Fruit fly (Drosophila melanogaster): Measurements from ENCODE around the gene ro.

ro gene

dm6 chr3R:26886283-26886689 lies 5.3 kb upstream of the ro start (continued):
- TF ChIP-seq CG33213 (GFP tag; optimal IDR thresholded peaks at IDR 0.05), result no peak
- TF ChIP-seq CG15601 (tag; optimal IDR thresholded peaks at IDR 0.05), result peak; percentile 83
- no peak for TF ChIP-seq CG9797 (GFP tag; optimal IDR thresholded peaks at IDR 0.05)
- no peak for TF ChIP-seq CG11398 (GFP tag; optimal IDR thresholded peaks at IDR 0.05)
- TF ChIP-seq D (optimal IDR thresholded peaks at IDR 0.05), result no peak
- TF ChIP-seq D (GFP tag; optimal IDR thresholded peaks at IDR 0.05), result peak; percentile 82
- peak; percentile 52 for TF ChIP-seq caup (GFP tag; optimal IDR thresholded peaks at IDR 0.05; ENCODE audit: severe bottlenecking)
- TF ChIP-seq Myb (GFP tag; optimal IDR thresholded peaks at IDR 0.05), result no peak
- TF ChIP-seq CG7987 (GFP tag; optimal IDR thresholded peaks at IDR 0.05), result peak; percentile 0
- TF ChIP-seq CG7928 (GFP tag; optimal IDR thresholded peaks at IDR 0.05), result no peak
- TF ChIP-seq CG17568 (GFP tag; optimal IDR thresholded peaks at IDR 0.05), result peak; percentile 60
- TF ChIP-seq Gug (GFP tag; IDR thresholded peaks at IDR 0.05), result peak; percentile 47; the same call in 1 of the 4 replicates
- TF ChIP-seq CG8944 (GFP tag; optimal IDR thresholded peaks at IDR 0.05), result no peak
- TF ChIP-seq CG7786 (GFP tag; optimal IDR thresholded peaks at IDR 0.05), result no peak
- peak; percentile 80 for TF ChIP-seq CG10267 (tag; optimal IDR thresholded peaks at IDR 0.05)
- TF ChIP-seq CG6813 (GFP tag; optimal IDR thresholded peaks at IDR 0.05), result peak; percentile 79
- TF ChIP-seq Dip2 (GFP tag; IDR thresholded peaks at IDR 0.05), result no peak
- TF ChIP-seq amos (GFP tag; IDR thresholded peaks at IDR 0.05; ENCODE audit: partially characterized antibody), result no peak
- no peak for TF ChIP-seq Max (GFP tag; optimal IDR thresholded peaks at IDR 0.05)
- no peak for TF ChIP-seq MESR4 (GFP tag; optimal IDR thresholded peaks at IDR 0.05)
- TF ChIP-seq CG14965 (GFP tag; optimal IDR thresholded peaks at IDR 0.05; ENCODE audit: borderline replicate concordance), result no peak
- TF ChIP-seq Dref (GFP tag; IDR thresholded peaks at IDR 0.05), result no peak
- TF ChIP-seq Hr3 (GFP tag; optimal IDR thresholded peaks at IDR 0.05), result peak; percentile 61
- peak; percentile 12 for TF ChIP-seq CG15514 (GFP tag; optimal IDR thresholded peaks at IDR 0.05)
- TF ChIP-seq CG17328 (GFP tag; IDR thresholded peaks at IDR 0.05), result peak; percentile 68
- TF ChIP-seq dan (GFP tag; IDR thresholded peaks at IDR 0.05), result no peak
- TF ChIP-seq Neu2 (GFP tag; optimal IDR thresholded peaks at IDR 0.05; ENCODE audit: borderline replicate concordance), result no peak
- TF ChIP-seq CG30403 (GFP tag; optimal IDR thresholded peaks at IDR 0.05), result peak; percentile 65
- no peak for TF ChIP-seq Lpt (GFP tag; optimal IDR thresholded peaks at IDR 0.05)
- no peak for TF ChIP-seq tna (GFP tag; IDR thresholded peaks at IDR 0.05; ENCODE audit: partially characterized antibody)
- TF ChIP-seq zf30C (GFP tag; optimal IDR thresholded peaks at IDR 0.05), result no peak
- no peak for TF ChIP-seq NFAT (GFP tag; IDR thresholded peaks at IDR 0.05)
- TF ChIP-seq CG7556 (GFP tag; optimal IDR thresholded peaks at IDR 0.05), result peak; percentile 78
- peak; percentile 38 for TF ChIP-seq ind (GFP tag; optimal IDR thresholded peaks at IDR 0.05)
- 0 out of 3 replicates have a peak, but pooled peaks have one; percentile 20 for TF ChIP-seq CG11456 (GFP tag; IDR thresholded peaks at IDR 0.05)
- TF ChIP-seq Poxn (GFP tag; IDR thresholded peaks at IDR 0.05), result no peak
- TF ChIP-seq CG13296 (GFP tag; optimal IDR thresholded peaks at IDR 0.05), result peak; percentile 65
- TF ChIP-seq vvl (GFP tag; IDR thresholded peaks at IDR 0.05), result peak; percentile 77
- peak; percentile 72 for TF ChIP-seq nom (GFP tag; optimal IDR thresholded peaks at IDR 0.05)
- no peak for TF ChIP-seq NK7.1 (GFP tag; optimal IDR thresholded peaks at IDR 0.05)
- TF ChIP-seq Adf1 (GFP tag; IDR thresholded peaks at IDR 0.05), result no peak
- TF ChIP-seq CG3847 (GFP tag; IDR thresholded peaks at IDR 0.05), result no peak
- no peak for TF ChIP-seq zen2 (GFP tag; IDR thresholded peaks at IDR 0.05; ENCODE audit: partially characterized antibody)
- TF ChIP-seq CG32767 (GFP tag; IDR thresholded peaks at IDR 0.05), result 0 out of 2 replicates have a peak, but pooled peaks have one; percentile 35
- TF ChIP-seq tio (GFP tag; optimal IDR thresholded peaks at IDR 0.05), result peak; percentile 66
- peak; percentile 50 for TF ChIP-seq zen (tag; optimal IDR thresholded peaks at IDR 0.05)
- no peak for TF ChIP-seq Sry-δ (GFP tag; optimal IDR thresholded peaks at IDR 0.05)
- no peak for TF ChIP-seq CG16779 (GFP tag; IDR thresholded peaks at IDR 0.05)
- peak; percentile 55 for TF ChIP-seq Rfx (GFP tag; IDR thresholded peaks at IDR 0.05)
- TF ChIP-seq gro (GFP tag; optimal IDR thresholded peaks at IDR 0.05), result no peak
- peak; percentile 27; the same call in 1 of the 2 replicates for TF ChIP-seq Ada2b (GFP tag; IDR thresholded peaks at IDR 0.05)

Measured in whole organism, embryonic.